Fruit fly (Drosophila melanogaster) whole organism: ENCODE data around the gene Afti.

Source experiments
- CG8478 ChIP-seq: fragments of >200 bp; optimal IDR thresholded peaks from 2 replicates; lab custom pipeline; 2018; ENCODE audit warnings: inconsistent platforms
- EcR ChIP-seq, 2 experiments: fragments of >200 bp; optimal IDR thresholded peaks; 2 replicates each; lab custom pipeline; 2017; ENCODE audit warnings: missing biosample characterization in 2 of 2, missing genetic modification characterization in 2 of 2, missing genetic modification reagents in 2 of 2
- pan ChIP-seq: fragments of >200 bp; optimal IDR thresholded peaks from 2 replicates; lab custom pipeline; 2017
- psq ChIP-seq: fragments of >200 bp; optimal IDR thresholded peaks from 2 replicates; lab custom pipeline; 2017
- usp ChIP-seq: fragments of >200 bp; optimal IDR thresholded peaks from 2 replicates; lab custom pipeline; 2017; ENCODE audit warnings: missing biosample characterization, missing genetic modification characterization, mixed read lengths

dm6 chr3R:14314554-14314953 lies 11.9 kb downstream of the Afti start, which contains the start of gene Crz:
- no peak for TF ChIP-seq pan (lab: Kevin White, UChicago)
- TF ChIP-seq EcR (GFP tag; optimal IDR thresholded peaks at IDR 0.05; lab: Kevin White, UChicago): no peak
- no peak for TF ChIP-seq CG8478 (lab: Kevin White, UChicago)
- TF ChIP-seq psq (lab: Kevin White, UChicago): no peak
- no peak for TF ChIP-seq usp (GFP tag; lab: Kevin White, UChicago)
